In the genomic region with DNA sequence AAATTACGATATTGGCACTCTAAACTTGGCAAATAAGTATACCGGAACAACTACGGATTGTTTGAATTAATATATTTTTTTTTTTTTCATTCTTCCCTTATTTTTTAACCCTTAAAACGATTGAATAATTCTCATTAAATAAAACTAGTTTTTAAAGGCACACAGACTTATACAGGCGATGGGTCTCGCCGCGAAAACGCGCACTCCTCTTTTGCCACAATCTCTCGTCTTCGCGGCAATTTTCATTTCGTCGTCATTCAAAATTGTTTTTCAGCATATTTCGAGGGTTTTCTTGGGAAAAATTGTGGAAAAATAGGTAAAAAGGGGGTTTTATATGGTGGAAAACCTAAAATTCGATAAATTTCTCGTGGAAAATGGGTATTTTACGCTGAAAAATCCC, we compare ENCODE assay signal across 4 worm cellular contexts.
TF ChIP-seq lines count a peak whose summit lies in the region.

No protein-coding gene starts in this region.

TF ChIP-seq in whole organism, L1 larva, 84 proteins besides CTCF, POLR2A, EP300 and RAD21 (continued from another document and continues in another):
- no peak for TF ChIP-seq unc-30 (tag; optimal IDR thresholded peaks at IDR 0.05; lab: Kevin White, UChicago)
- TF ChIP-seq lsy-2 (tag; optimal IDR thresholded peaks at IDR 0.05; lab: Kevin White, UChicago), result peak; percentile 73 to 85
- peak; percentile 25 for TF ChIP-seq C16A3.4 (tag; optimal IDR thresholded peaks at IDR 0.05; lab: Kevin White, UChicago)
- peak in 1 of 2 experiments; percentile 19 for TF ChIP-seq mdl-1 (tag; optimal IDR thresholded peaks at IDR 0.05; lab: Kevin White, UChicago)
- no peak for TF ChIP-seq aha-1 (tag; optimal IDR thresholded peaks at IDR 0.05; lab: Kevin White, UChicago)
- TF ChIP-seq pag-3 (tag; optimal IDR thresholded peaks at IDR 0.05; lab: Kevin White, UChicago; ENCODE audit: borderline replicate concordance, insufficient read depth), result no peak
- peak; percentile 42 for TF ChIP-seq nhr-90 (tag; optimal IDR thresholded peaks at IDR 0.05; lab: Kevin White, UChicago; ENCODE audit: poor library complexity)
- TF ChIP-seq skn-1 (tag; optimal IDR thresholded peaks at IDR 0.05; lab: Kevin White, UChicago), result peak; percentile 56
- TF ChIP-seq grh-1 (GFP tag; IDR thresholded peaks at IDR 0.05; lab: Robert Waterston, UW), result peak; percentile 86
- peak; percentile 76 to 85 for TF ChIP-seq lin-35 (GFP tag; optimal IDR thresholded peaks at IDR 0.05; lab: Kevin White, UChicago)
- TF ChIP-seq ceh-90 (tag; optimal IDR thresholded peaks at IDR 0.05; lab: Kevin White, UChicago), result no peak
- no peak for TF ChIP-seq nhr-28 (tag; optimal IDR thresholded peaks at IDR 0.05; lab: Kevin White, UChicago)
- peak; percentile 78 for TF ChIP-seq snu-23 (GFP tag; optimal IDR thresholded peaks at IDR 0.05; lab: Kevin White, UChicago)
- peak; percentile 66 for TF ChIP-seq dsc-1 (tag; optimal IDR thresholded peaks at IDR 0.05; lab: Kevin White, UChicago)
- no peak for TF ChIP-seq ama-1 (optimal IDR thresholded peaks at IDR 0.05; lab: Kevin White, UChicago)
- peak; percentile 75 for TF ChIP-seq mep-1 (tag; optimal IDR thresholded peaks at IDR 0.05; lab: Kevin White, UChicago)
- peak; percentile 39 for TF ChIP-seq unc-86 (tag; optimal IDR thresholded peaks at IDR 0.05; lab: Kevin White, UChicago)
- peak; percentile 67 for TF ChIP-seq swsn-7 (tag; optimal IDR thresholded peaks at IDR 0.05; lab: Kevin White, UChicago)
- TF ChIP-seq vab-15 (tag; optimal IDR thresholded peaks at IDR 0.05; lab: Kevin White, UChicago), result no peak
- TF ChIP-seq blmp-1 (tag; optimal IDR thresholded peaks at IDR 0.05; lab: Kevin White, UChicago), result no peak
- TF ChIP-seq rnt-1 (tag; optimal IDR thresholded peaks at IDR 0.05; lab: Kevin White, UChicago), result peak; percentile 59
- peak; percentile 59 for TF ChIP-seq nhr-20 (tag; optimal IDR thresholded peaks at IDR 0.05; lab: Kevin White, UChicago)
- peak; percentile 36 for TF ChIP-seq irx-1 (tag; optimal IDR thresholded peaks at IDR 0.05; lab: Kevin White, UChicago)
- TF ChIP-seq nhr-71 (tag; optimal IDR thresholded peaks at IDR 0.05; lab: Kevin White, UChicago), result peak; percentile 80
- no peak for TF ChIP-seq hpl-2 (GFP tag; optimal IDR thresholded peaks at IDR 0.05; lab: Kevin White, UChicago)
- TF ChIP-seq snpc-4 (tag; optimal IDR thresholded peaks at IDR 0.05; lab: Kevin White, UChicago), result peak; percentile 40
- TF ChIP-seq fkh-8 (tag; optimal IDR thresholded peaks at IDR 0.05; lab: Kevin White, UChicago), result peak; percentile 39
- peak in 2 of 6 experiments; percentile 1 to 39 for TF ChIP-seq elt-3 (tag; optimal IDR thresholded peaks at IDR 0.05; lab: Kevin White, UChicago)
- TF ChIP-seq C04F5.9 (tag; optimal IDR thresholded peaks at IDR 0.05; lab: Kevin White, UChicago), result peak; percentile 10
- TF ChIP-seq unc-98 (GFP tag; IDR thresholded peaks at IDR 0.05; lab: Robert Waterston, UW), result no peak
- TF ChIP-seq jun-1 (tag; optimal IDR thresholded peaks at IDR 0.05; lab: Kevin White, UChicago), result no peak

TF ChIP-seq in whole organism, L2 larva, 48 proteins besides CTCF, POLR2A, EP300 and RAD21 (continued from another document):
- TF ChIP-seq fos-1 (tag; optimal IDR thresholded peaks at IDR 0.05; lab: Kevin White, UChicago) (no peak), peb-1 (tag; optimal IDR thresholded peaks at IDR 0.05; lab: Kevin White, UChicago) (no peak), nhr-77 (tag; optimal IDR thresholded peaks at IDR 0.05; lab: Kevin White, UChicago) (no peak), ztf-4 (tag; optimal IDR thresholded peaks at IDR 0.05; lab: Kevin White, UChicago) (no peak), R02D3.7 (tag; optimal IDR thresholded peaks at IDR 0.05; lab: Kevin White, UChicago) (no peak), zag-1 (tag; optimal IDR thresholded peaks at IDR 0.05; lab: Kevin White, UChicago) (no peak), nhr-6 (tag; optimal IDR thresholded peaks at IDR 0.05; lab: Kevin White, UChicago) (no peak), ceh-16 (tag; optimal IDR thresholded peaks at IDR 0.05; lab: Kevin White, UChicago) (no peak), crh-2 (tag; optimal IDR thresholded peaks at IDR 0.05; lab: Kevin White, UChicago) (peak; percentile 11), ztf-1 (GFP tag; conservative IDR thresholded peaks at IDR 0.05; lab: Robert Waterston, UW) (no peak), nhr-237 (tag; optimal IDR thresholded peaks at IDR 0.05; lab: Kevin White, UChicago) (no peak), nhr-25 (tag; optimal IDR thresholded peaks at IDR 0.05; lab: Kevin White, UChicago) (peak; percentile 33), sma-3 (GFP tag; optimal IDR thresholded peaks at IDR 0.05; lab: Kevin White, UChicago) (peak; percentile 20), elt-3 (tag; optimal IDR thresholded peaks at IDR 0.05; lab: Kevin White, UChicago) (no peak), blmp-1 (tag; optimal IDR thresholded peaks at IDR 0.05; lab: Kevin White, UChicago; ENCODE audit: insufficient read depth) (no peak), sma-9 (GFP tag; optimal IDR thresholded peaks at IDR 0.05; lab: Kevin White, UChicago) (peak; percentile 66), sma-9 (tag; optimal IDR thresholded peaks at IDR 0.05; lab: Kevin White, UChicago) (no peak), mab-5 (tag; optimal IDR thresholded peaks at IDR 0.05; lab: Kevin White, UChicago) (no peak), unc-62 (GFP tag; optimal IDR thresholded peaks at IDR 0.05; lab: Kevin White, UChicago) (no peak), lin-11 (tag; optimal IDR thresholded peaks at IDR 0.05; lab: Kevin White, UChicago) (peak; percentile 19), dmd-4 (tag; optimal IDR thresholded peaks at IDR 0.05; lab: Kevin White, UChicago) (no peak), F13H6.1 (tag; optimal IDR thresholded peaks at IDR 0.05; lab: Kevin White, UChicago) (peak; percentile 20), nhr-12 (tag; optimal IDR thresholded peaks at IDR 0.05; lab: Kevin White, UChicago) (no peak), Y55F3AM.14 (GFP tag; optimal IDR thresholded peaks at IDR 0.05; lab: Kevin White, UChicago) (no peak), nhr-11 (tag; optimal IDR thresholded peaks at IDR 0.05; lab: Kevin White, UChicago) (no peak), mdl-1 (tag; optimal IDR thresholded peaks at IDR 0.05; lab: Kevin White, UChicago) (no peak), nhr-21 (tag; optimal IDR thresholded peaks at IDR 0.05; lab: Kevin White, UChicago) (peak; percentile 40), lsy-2 (tag; optimal IDR thresholded peaks at IDR 0.05; lab: Kevin White, UChicago) (peak; percentile 39 to 85), unc-39 (tag; optimal IDR thresholded peaks at IDR 0.05; lab: Kevin White, UChicago) (no peak), ztf-11 (tag; optimal IDR thresholded peaks at IDR 0.05; lab: Kevin White, UChicago) (no peak)

TF ChIP-seq in whole organism, L3 larva, 47 proteins besides CTCF, POLR2A, EP300 and RAD21 (continued from another document):
- TF ChIP-seq lin-15B (tag; optimal IDR thresholded peaks at IDR 0.05; lab: Kevin White, UChicago) (peak; percentile 55), lin-39 (tag; optimal IDR thresholded peaks at IDR 0.05; lab: Kevin White, UChicago) (peak; percentile 31), pqm-1 (tag; optimal IDR thresholded peaks at IDR 0.05; lab: Kevin White, UChicago) (no peak), elt-2 (tag; optimal IDR thresholded peaks at IDR 0.05; lab: Kevin White, UChicago) (peak; percentile 33), hmg-11 (tag; optimal IDR thresholded peaks at IDR 0.05; lab: Kevin White, UChicago) (peak; percentile 36), skn-1 (tag; optimal IDR thresholded peaks at IDR 0.05; lab: Kevin White, UChicago) (no peak), pha-4 (tag; optimal IDR thresholded peaks at IDR 0.05; lab: Kevin White, UChicago) (peak; percentile 71), mml-1 (tag; optimal IDR thresholded peaks at IDR 0.05; lab: Kevin White, UChicago) (no peak), ceh-82 (tag; optimal IDR thresholded peaks at IDR 0.05; lab: Kevin White, UChicago) (no peak), nhr-11 (tag; optimal IDR thresholded peaks at IDR 0.05; lab: Kevin White, UChicago) (no peak), jun-1 (tag; optimal IDR thresholded peaks at IDR 0.05; lab: Kevin White, UChicago) (no peak), elt-3 (tag; optimal IDR thresholded peaks at IDR 0.05; lab: Kevin White, UChicago) (no peak), nhr-25 (tag; optimal IDR thresholded peaks at IDR 0.05; lab: Kevin White, UChicago) (peak; percentile 62), nhr-12 (tag; optimal IDR thresholded peaks at IDR 0.05; lab: Kevin White, UChicago) (no peak), unc-62 (GFP tag; optimal IDR thresholded peaks at IDR 0.05; lab: Kevin White, UChicago) (no peak)

TF ChIP-seq in whole organism, L4 larva, 104 proteins besides CTCF, POLR2A, EP300 and RAD21 (continued from another document):
- TF ChIP-seq lsy-2 (tag; optimal IDR thresholded peaks at IDR 0.05; lab: Kevin White, UChicago), result peak in 1 of 2 experiments; percentile 80
- TF ChIP-seq ceh-82 (tag; optimal IDR thresholded peaks at IDR 0.05; lab: Kevin White, UChicago), result no peak
- no peak for TF ChIP-seq daf-16 (GFP tag; optimal IDR thresholded peaks at IDR 0.05; lab: Kevin White, UChicago)
- TF ChIP-seq daf-16 (tag; optimal IDR thresholded peaks at IDR 0.05; lab: Kevin White, UChicago), result peak; percentile 0
- TF ChIP-seq ama-1 (optimal IDR thresholded peaks at IDR 0.05; lab: Kevin White, UChicago), result no peak
- no peak for TF ChIP-seq F37D6.2 (tag; optimal IDR thresholded peaks at IDR 0.05; lab: Kevin White, UChicago)
- no peak for TF ChIP-seq R02D3.7 (tag; optimal IDR thresholded peaks at IDR 0.05; lab: Kevin White, UChicago)
- TF ChIP-seq zfp-3 (GFP tag; conservative IDR thresholded peaks at IDR 0.05; lab: Robert Waterston, UW), result no peak
- TF ChIP-seq mep-1 (tag; optimal IDR thresholded peaks at IDR 0.05; lab: Kevin White, UChicago), result peak; percentile 11
- peak; percentile 42 for TF ChIP-seq rbr-2 (tag; optimal IDR thresholded peaks at IDR 0.05; lab: Kevin White, UChicago)
- peak; percentile 74 for TF ChIP-seq mes-2 (tag; optimal IDR thresholded peaks at IDR 0.05; lab: Kevin White, UChicago; ENCODE audit: poor library complexity, severe bottlenecking)
- no peak for TF ChIP-seq snpc-4 (tag; optimal IDR thresholded peaks at IDR 0.05; lab: Kevin White, UChicago)
- TF ChIP-seq duxl-1 (tag; optimal IDR thresholded peaks at IDR 0.05; lab: Kevin White, UChicago; ENCODE audit: poor library complexity), result peak; percentile 15
- TF ChIP-seq pqm-1 (tag; optimal IDR thresholded peaks at IDR 0.05; lab: Kevin White, UChicago), result no peak
- no peak for TF ChIP-seq F49E8.2 (tag; optimal IDR thresholded peaks at IDR 0.05; lab: Kevin White, UChicago; ENCODE audit: borderline replicate concordance)
